Worm (Caenorhabditis elegans) whole organism, early embryonic: ENCODE results near the gene C52D10.3.

ENCODE experiments used
- B0310.2 ChIP-seq: sonication (generic microtip); optimal IDR thresholded peaks from 2 replicates; lab custom pipeline; 2016; ENCODE audit warnings: mild to moderate bottlenecking, missing genetic modification characterization, missing compliant biosample characterization
- F13C5.2 ChIP-seq: sonication (generic microtip); optimal IDR thresholded peaks from 2 replicates; lab custom pipeline; 2017; ENCODE audit warnings: mild to moderate bottlenecking, missing genetic modification characterization, inconsistent platforms, missing compliant biosample characterization
- aly-1 ChIP-seq: sonication (generic microtip); optimal IDR thresholded peaks from 2 replicates; lab custom pipeline; 2016; ENCODE audit warnings: missing genetic modification characterization, missing compliant biosample characterization
- ama-1 ChIP-seq: fragments of 150-350 bp; optimal IDR thresholded peaks from 2 replicates; lab custom pipeline; 2014
- ceh-13 ChIP-seq: fragments of 200-800 bp; sonication (Bioruptor generic); optimal IDR thresholded peaks from 2 replicates; lab custom pipeline; 2018; ENCODE audit warnings: mild to moderate bottlenecking, missing genetic modification characterization, missing compliant biosample characterization
- ceh-36 ChIP-seq: sonication (generic microtip); optimal IDR thresholded peaks from 2 replicates; lab custom pipeline; 2016; ENCODE audit warnings: missing genetic modification characterization, inconsistent platforms, missing compliant biosample characterization
- ets-7 ChIP-seq: sonication (generic microtip); optimal IDR thresholded peaks from 2 replicates; lab custom pipeline; 2016; ENCODE audit warnings: missing genotype, missing genetic modification characterization, missing compliant biosample characterization
- flt-1 ChIP-seq: fragments of 200-800 bp; sonication (Bioruptor generic); IDR thresholded peaks from 2 replicates; pipeline ENCODE4 v1.3.6; 2022; ENCODE audit warnings: missing genetic modification characterization, missing compliant biosample characterization
- hmbx-1 ChIP-seq: sonication (generic microtip); optimal IDR thresholded peaks from 2 replicates; lab custom pipeline; 2016; ENCODE audit warnings: mild to moderate bottlenecking, missing genetic modification characterization, missing compliant biosample characterization
- hmg-4 ChIP-seq: fragments of 200-800 bp; sonication (Bioruptor generic); optimal IDR thresholded peaks from 2 replicates; lab custom pipeline; 2018; ENCODE audit warnings: mild to moderate bottlenecking, missing genetic modification characterization, missing compliant biosample characterization
- hnd-1 ChIP-seq: sonication (generic microtip); optimal IDR thresholded peaks from 2 replicates; lab custom pipeline; 2016; ENCODE audit warnings: missing genetic modification characterization, missing compliant biosample characterization
- pes-1 ChIP-seq: fragments of 200-800 bp; sonication (Bioruptor generic); IDR thresholded peaks from 2 replicates; pipeline ENCODE4 v1.3.6; 2022; ENCODE audit warnings: missing genetic modification reagents, missing genetic modification characterization, missing compliant biosample characterization
- scrt-1 ChIP-seq: fragments of 200-800 bp; sonication (Bioruptor generic); IDR thresholded peaks from 2 replicates; pipeline ENCODE4 v1.3.6; 2022; ENCODE audit warnings: missing genetic modification characterization, missing compliant biosample characterization
- sea-1 ChIP-seq: fragments of 200-800 bp; sonication (Bioruptor generic); conservative IDR thresholded peaks from 2 replicates; pipeline ENCODE4 v1.3.6; 2022; ENCODE audit warnings: missing genetic modification characterization, missing compliant biosample characterization
- tbx-11 ChIP-seq: fragments of 200-800 bp; sonication (Bioruptor generic); IDR thresholded peaks from 2 replicates; pipeline ENCODE4 v1.3.6; 2022; ENCODE audit warnings: missing genetic modification characterization, missing compliant biosample characterization
- tbx-37 ChIP-seq: fragments of 200-800 bp; sonication (Bioruptor generic); conservative IDR thresholded peaks from 2 replicates; pipeline ENCODE4 v1.3.6; 2022; ENCODE audit warnings: missing genetic modification reagents, missing genetic modification characterization, missing compliant biosample characterization
- tra-4 ChIP-seq: sonication (generic microtip); optimal IDR thresholded peaks from 2 replicates; lab custom pipeline; 2017; ENCODE audit warnings: missing genetic modification characterization, missing compliant biosample characterization

C52D10.3 gene

ce11 chrIV:17183032-17183608 is 6.8 kb downstream of the C52D10.3 start:
- TF ChIP-seq ceh-36 (tag; lab: Kevin White, UChicago), result no peak
- TF ChIP-seq sea-1 (GFP tag; lab: Robert Waterston, UW), result no peak
- TF ChIP-seq tra-4 (tag; lab: Kevin White, UChicago), result no peak
- TF ChIP-seq ceh-13, result no peak
- TF ChIP-seq aly-1 (tag; lab: Kevin White, UChicago), result no peak
- TF ChIP-seq scrt-1 (GFP tag; lab: Robert Waterston, UW), result no peak
- TF ChIP-seq hnd-1 (tag; lab: Kevin White, UChicago), result no peak
- TF ChIP-seq F13C5.2 (tag; lab: Kevin White, UChicago), result no peak
- TF ChIP-seq hmg-4 (GFP tag; lab: Kevin White, UChicago), result no peak

ce11 chrIV:17183629-17184028 is 7.4 kb downstream of the C52D10.3 start, which contains the start of gene col-138:
Gene col-138, minus strand, starts transcription at chrIV:17183729.
- TF ChIP-seq flt-1 (GFP tag; lab: Robert Waterston, UW), result no peak
- no peak for TF ChIP-seq tbx-11
- TF ChIP-seq sea-1 (GFP tag; lab: Robert Waterston, UW), result no peak
- TF ChIP-seq tra-4 (tag; lab: Kevin White, UChicago), result no peak
- no peak for TF ChIP-seq F13C5.2 (tag; lab: Kevin White, UChicago)
- no peak for TF ChIP-seq pes-1
- TF ChIP-seq tbx-37, result no peak
- no peak for TF ChIP-seq ets-7 (tag; lab: Kevin White, UChicago)
- no peak for TF ChIP-seq aly-1 (tag; lab: Kevin White, UChicago)
- no peak for TF ChIP-seq ceh-13
- no peak for TF ChIP-seq B0310.2
- TF ChIP-seq ceh-36 (tag; lab: Kevin White, UChicago), result no peak
- TF ChIP-seq ama-1, result no peak

ce11 chrIV:17189193-17189592 is 12.9 kb downstream of the C52D10.3 start:
- TF ChIP-seq ceh-13, result no peak
- no peak for TF ChIP-seq ceh-36 (tag; lab: Kevin White, UChicago)
- TF ChIP-seq F13C5.2 (tag; lab: Kevin White, UChicago), result no peak
- TF ChIP-seq tbx-11, result no peak
- TF ChIP-seq pes-1, result no peak
- TF ChIP-seq tbx-37, result no peak
- no peak for TF ChIP-seq ama-1
- no peak for TF ChIP-seq ets-7 (tag; lab: Kevin White, UChicago)
- TF ChIP-seq aly-1 (tag; lab: Kevin White, UChicago), result no peak
- TF ChIP-seq flt-1 (GFP tag; lab: Robert Waterston, UW), result no peak
- no peak for TF ChIP-seq scrt-1 (GFP tag; lab: Robert Waterston, UW)
- no peak for TF ChIP-seq hnd-1 (tag; lab: Kevin White, UChicago)
- TF ChIP-seq B0310.2, result no peak
- no peak for TF ChIP-seq hmg-4 (GFP tag; lab: Kevin White, UChicago)
- TF ChIP-seq sea-1 (GFP tag; lab: Robert Waterston, UW), result no peak
- no peak for TF ChIP-seq tra-4 (tag; lab: Kevin White, UChicago)
- no peak for TF ChIP-seq hmbx-1 (tag; lab: Kevin White, UChicago)

- TF ChIP-seq hmbx-1 (tag; lab: Kevin White, UChicago) (no peak), scrt-1 (GFP tag; lab: Robert Waterston, UW) (no peak), hnd-1 (tag; lab: Kevin White, UChicago) (no peak), tra-4 (tag; lab: Kevin White, UChicago) (no peak), hmg-4 (GFP tag; lab: Kevin White, UChicago) (no peak), ama-1 (no peak), aly-1 (tag; lab: Kevin White, UChicago) (no peak), ceh-36 (tag; lab: Kevin White, UChicago) (no peak), tbx-37 (no peak), F13C5.2 (tag; lab: Kevin White, UChicago) (no peak), ceh-13 (no peak), sea-1 (GFP tag; lab: Robert Waterston, UW) (no peak), tbx-11 (no peak), pes-1 (no peak), ets-7 (tag; lab: Kevin White, UChicago) (no peak), flt-1 (GFP tag; lab: Robert Waterston, UW) (no peak), B0310.2 (no peak)
These were observed 15.5 kb downstream of the C52D10.3 start, which contains the start of gene flp-17 for ce11 chrIV:17191791-17192190. Gene flp-17, minus strand, starts transcription at chrIV:17191891.

- TF ChIP-seq ceh-13 (no peak), tbx-37 (no peak), B0310.2 (no peak)
These were observed 17.2 kb downstream of the C52D10.3 start for ce11 chrIV:17193491-17193890.

ce11 chrIV:17199706-17200105 is 23.4 kb downstream of the C52D10.3 start:
- no peak for TF ChIP-seq sea-1 (GFP tag; lab: Robert Waterston, UW)
- no peak for TF ChIP-seq aly-1 (tag; lab: Kevin White, UChicago)
- no peak for TF ChIP-seq ceh-13
- no peak for TF ChIP-seq ama-1
- no peak for TF ChIP-seq scrt-1 (GFP tag; lab: Robert Waterston, UW)
- TF ChIP-seq flt-1 (GFP tag; lab: Robert Waterston, UW), result no peak
- TF ChIP-seq tbx-11, result no peak
- TF ChIP-seq tra-4 (tag; lab: Kevin White, UChicago), result no peak
- no peak for TF ChIP-seq tbx-37
- TF ChIP-seq pes-1, result no peak
- TF ChIP-seq F13C5.2 (tag; lab: Kevin White, UChicago), result no peak
- TF ChIP-seq ceh-36 (tag; lab: Kevin White, UChicago), result no peak
- TF ChIP-seq hmbx-1 (tag; lab: Kevin White, UChicago), result no peak
- no peak for TF ChIP-seq hnd-1 (tag; lab: Kevin White, UChicago)
- no peak for TF ChIP-seq B0310.2
- TF ChIP-seq ets-7 (tag; lab: Kevin White, UChicago), result no peak
- no peak for TF ChIP-seq hmg-4 (GFP tag; lab: Kevin White, UChicago)

ce11 chrIV:17206745-17207144 is 30.5 kb downstream of the C52D10.3 start, which contains the start of gene cnnm-1:
Gene cnnm-1, minus strand, starts transcription at chrIV:17206845.
- TF ChIP-seq ets-7 (tag; lab: Kevin White, UChicago) (no peak), sea-1 (GFP tag; lab: Robert Waterston, UW) (no peak), tra-4 (tag; lab: Kevin White, UChicago) (no peak), tbx-37 (no peak), hmbx-1 (tag; lab: Kevin White, UChicago) (no peak)
